Worm (Caenorhabditis elegans): ENCODE measurements around the gene F53F1.6.
A peak's percentile ranks its signal among the peaks of the same experiment; 100 is the strongest.

Gene F53F1.6

ce11 chrV:13459323-13459722 lies 41.9 kb upstream of the F53F1.6 start, which contains the start of gene bath-39:
TSS of gene bath-39 (plus strand) at chrV:13459459.
- TF ChIP-seq elt-1 (tag; optimal IDR thresholded peaks at IDR 0.05) (no peak), elt-3 (tag; optimal IDR thresholded peaks at IDR 0.05) (no peak), skn-1 (tag; optimal IDR thresholded peaks at IDR 0.05) (no peak), ZK546.5 (tag; optimal IDR thresholded peaks at IDR 0.05) (no peak), pha-4 (tag; optimal IDR thresholded peaks at IDR 0.05) (peak; percentile 27), nhr-77 (tag; optimal IDR thresholded peaks at IDR 0.05) (no peak), lin-15B (tag; optimal IDR thresholded peaks at IDR 0.05) (peak; percentile 12), ceh-82 (tag; optimal IDR thresholded peaks at IDR 0.05) (no peak), hmg-11 (tag; optimal IDR thresholded peaks at IDR 0.05) (no peak), elt-2 (tag; optimal IDR thresholded peaks at IDR 0.05) (peak; percentile 1)

DNA sequence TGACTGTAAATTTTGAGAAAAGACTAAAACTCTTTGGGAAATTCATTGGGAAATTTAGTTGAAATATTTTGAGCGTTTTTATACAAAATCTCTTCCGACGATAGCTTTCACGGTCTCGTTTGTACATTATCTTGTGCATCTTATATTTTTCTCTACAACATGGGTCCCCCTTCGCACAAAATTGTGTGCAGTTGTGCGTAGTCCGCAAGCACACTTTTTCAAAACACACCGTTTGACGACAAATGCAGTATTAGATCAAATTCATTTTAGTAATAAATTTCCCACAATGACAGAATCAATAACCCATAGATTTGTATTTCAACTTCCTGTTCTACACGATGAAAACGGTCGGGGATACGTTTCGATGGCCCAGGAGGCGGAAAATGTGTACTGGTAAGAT lies 40.4 kb upstream of the F53F1.6 start, which contains the start of gene F25H9.2:
F25H9.2 (plus strand) TSS at position 226 of the 400 bp plus-strand sequence.
- no peak for TF ChIP-seq ceh-16 (tag; optimal IDR thresholded peaks at IDR 0.05)
- TF ChIP-seq fos-1 (tag; optimal IDR thresholded peaks at IDR 0.05): no peak
- TF ChIP-seq lsy-12 (tag; optimal IDR thresholded peaks at IDR 0.05): no peak
- peak; percentile 39 for TF ChIP-seq hmg-11 (tag; optimal IDR thresholded peaks at IDR 0.05)
- TF ChIP-seq fkh-2 (tag; optimal IDR thresholded peaks at IDR 0.05): no peak
- no peak for TF ChIP-seq jun-1 (tag; optimal IDR thresholded peaks at IDR 0.05)
- no peak for TF ChIP-seq snpc-4 (tag; optimal IDR thresholded peaks at IDR 0.05)
- no peak for TF ChIP-seq ceh-82 (tag; optimal IDR thresholded peaks at IDR 0.05)
- TF ChIP-seq egl-27 (tag; optimal IDR thresholded peaks at IDR 0.05): no peak
- no peak for TF ChIP-seq unc-39 (tag; optimal IDR thresholded peaks at IDR 0.05)
- no peak for TF ChIP-seq elt-1 (tag; optimal IDR thresholded peaks at IDR 0.05)
- TF ChIP-seq daf-12 (tag; optimal IDR thresholded peaks at IDR 0.05): no peak
- no peak for TF ChIP-seq egl-5 (tag; optimal IDR thresholded peaks at IDR 0.05)
- peak; percentile 20 for TF ChIP-seq lin-15B (tag; optimal IDR thresholded peaks at IDR 0.05)
- TF ChIP-seq zag-1 (tag; optimal IDR thresholded peaks at IDR 0.05): no peak
- no peak for TF ChIP-seq pha-4 (tag; optimal IDR thresholded peaks at IDR 0.05)
- TF ChIP-seq eor-1 (tag; optimal IDR thresholded peaks at IDR 0.05): no peak
- no peak for TF ChIP-seq nhr-77 (tag; optimal IDR thresholded peaks at IDR 0.05)
- no peak for TF ChIP-seq ceh-9 (tag; optimal IDR thresholded peaks at IDR 0.05)
- peak; percentile 5 for TF ChIP-seq elt-2 (tag; optimal IDR thresholded peaks at IDR 0.05)
- no peak for TF ChIP-seq nhr-237 (tag; optimal IDR thresholded peaks at IDR 0.05)
- no peak for TF ChIP-seq nhr-23 (tag; optimal IDR thresholded peaks at IDR 0.05)
- TF ChIP-seq sea-2 (GFP tag; optimal IDR thresholded peaks at IDR 0.05): no peak
- TF ChIP-seq ztf-11 (tag; optimal IDR thresholded peaks at IDR 0.05): no peak

DNA sequence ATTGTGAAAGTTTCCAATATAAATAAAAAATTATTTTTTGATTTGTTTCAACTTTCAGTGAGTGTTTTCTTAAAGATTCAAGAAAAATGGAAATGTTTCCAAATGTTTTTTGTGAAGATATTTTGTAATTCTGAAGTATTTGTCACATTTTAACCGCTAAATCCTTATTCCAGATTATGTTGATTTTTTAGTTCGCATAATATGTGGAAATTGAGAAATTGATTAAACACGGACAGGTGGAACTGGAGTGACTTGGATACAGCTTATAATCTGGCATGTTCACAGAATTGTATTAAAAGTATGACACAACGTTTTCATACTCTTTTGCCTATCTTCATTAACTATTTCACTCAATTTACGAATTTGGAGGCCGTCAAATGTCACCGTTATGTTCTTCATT lies 38.0 kb upstream of the F53F1.6 start, which contains the start of gene lurp-3:
lurp-3 (plus strand) TSS at position 301 of the 400 bp plus-strand sequence.
- TF ChIP-seq ceh-82 (tag; optimal IDR thresholded peaks at IDR 0.05): no peak
- no peak for TF ChIP-seq tbx-2 (tag; optimal IDR thresholded peaks at IDR 0.05)
- no peak for TF ChIP-seq egl-27 (tag; optimal IDR thresholded peaks at IDR 0.05)
- no peak for TF ChIP-seq pqm-1 (tag; optimal IDR thresholded peaks at IDR 0.05)
- TF ChIP-seq mml-1 (tag; optimal IDR thresholded peaks at IDR 0.05): no peak
- TF ChIP-seq ZK546.5 (tag; optimal IDR thresholded peaks at IDR 0.05): no peak
- no peak for TF ChIP-seq zag-1 (tag; optimal IDR thresholded peaks at IDR 0.05)
- no peak for TF ChIP-seq nfya-1 (tag; optimal IDR thresholded peaks at IDR 0.05; ENCODE audit: insufficient read depth)
- no peak for TF ChIP-seq lin-39 (tag; optimal IDR thresholded peaks at IDR 0.05)
- no peak for TF ChIP-seq nhr-11 (tag; optimal IDR thresholded peaks at IDR 0.05)
- no peak for TF ChIP-seq unc-62 (GFP tag; optimal IDR thresholded peaks at IDR 0.05)
- TF ChIP-seq nhr-237 (tag; optimal IDR thresholded peaks at IDR 0.05): no peak
- no peak for TF ChIP-seq fos-1 (tag; optimal IDR thresholded peaks at IDR 0.05)
- TF ChIP-seq ceh-16 (tag; optimal IDR thresholded peaks at IDR 0.05): no peak
- no peak for TF ChIP-seq aly-2 (tag; optimal IDR thresholded peaks at IDR 0.05)
- no peak for TF ChIP-seq nhr-76 (tag; optimal IDR thresholded peaks at IDR 0.05)
- no peak for TF ChIP-seq nhr-12 (tag; optimal IDR thresholded peaks at IDR 0.05)
- no peak for TF ChIP-seq nhr-28 (tag; optimal IDR thresholded peaks at IDR 0.05)
- TF ChIP-seq ceh-28 (tag; optimal IDR thresholded peaks at IDR 0.05): no peak
